Fruit fly (Drosophila melanogaster) whole organism, embryonic: Measurements from ENCODE around the gene CG6689.

Experiments
- BEAF-32 ChIP-seq: fragments of 200-800 bp; sonication (Bioruptor generic); optimal IDR thresholded peaks from 3 replicates; lab custom pipeline; 2017; ENCODE audit warnings: missing biosample characterization, missing genetic modification characterization, mild to moderate bottlenecking, moderate library complexity, missing genetic modification reagents
- Blimp-1 ChIP-seq: fragments of 200-800 bp; sonication (Bioruptor generic); optimal IDR thresholded peaks from 3 replicates; lab custom pipeline; 2018; ENCODE audit warnings: missing biosample characterization, missing genetic modification characterization, mild to moderate bottlenecking, moderate library complexity, missing genetic modification reagents
- CG10274 ChIP-seq: fragments of 200-800 bp; sonication (Bioruptor generic); optimal IDR thresholded peaks from 3 replicates; lab custom pipeline; 2017; ENCODE audit warnings: missing biosample characterization, mild to moderate bottlenecking, missing genetic modification characterization
- CG10543 ChIP-seq: fragments of 200-800 bp; sonication (Bioruptor generic); optimal IDR thresholded peaks from 3 replicates; lab custom pipeline; 2017; ENCODE audit warnings: missing biosample characterization, mild to moderate bottlenecking, missing genetic modification characterization, moderate library complexity
- CG10565 ChIP-seq: fragments of 200-800 bp; sonication (Bioruptor generic); optimal IDR thresholded peaks from 3 replicates; lab custom pipeline; 2016; ENCODE audit warnings: missing biosample characterization, mild to moderate bottlenecking, missing genetic modification characterization
- CG11085 ChIP-seq: fragments of 200-800 bp; sonication (Bioruptor generic); IDR thresholded peaks from 2 replicates; pipeline ENCODE4 v1.3.6; 2022; ENCODE audit warnings: missing biosample characterization, missing genetic modification characterization
- CG11696 ChIP-seq: fragments of 200-800 bp; sonication (Bioruptor generic); IDR thresholded peaks from 2 replicates; pipeline ENCODE4 v1.3.6; 2022; ENCODE audit warnings: missing biosample characterization, missing genetic modification characterization
- CG17829 ChIP-seq: fragments of 200-800 bp; optimal IDR thresholded peaks from 2 replicates; lab custom pipeline; 2019; ENCODE audit warnings: missing biosample characterization, mild to moderate bottlenecking, missing genetic modification characterization, moderate library complexity
- CG18476 ChIP-seq: fragments of 200-800 bp; sonication (Bioruptor generic); optimal IDR thresholded peaks from 2 replicates; lab custom pipeline; 2016; ENCODE audit warnings: missing biosample characterization, mild to moderate bottlenecking, missing genetic modification characterization
- CG2202 ChIP-seq: fragments of 200-800 bp; sonication (Bioruptor generic); optimal IDR thresholded peaks from 2 replicates; lab custom pipeline; 2018; ENCODE audit warnings: missing biosample characterization, mild to moderate bottlenecking, missing genetic modification characterization
- CG3407 ChIP-seq: fragments of 200-800 bp; sonication (Bioruptor generic); optimal IDR thresholded peaks from 2 replicates; lab custom pipeline; 2018; ENCODE audit warnings: missing biosample characterization, mild to moderate bottlenecking, missing genetic modification characterization
- CG4820 ChIP-seq: fragments of 200-800 bp; sonication (Bioruptor generic); optimal IDR thresholded peaks from 3 replicates; lab custom pipeline; 2016; ENCODE audit warnings: missing biosample characterization, missing genetic modification characterization
- CG8765 ChIP-seq: fragments of 200-800 bp; sonication (Bioruptor generic); IDR thresholded peaks from 2 replicates; pipeline ENCODE4 v1.3.6; 2022; ENCODE audit warnings: missing biosample characterization, missing genetic modification characterization
- CHES-1-like ChIP-seq: fragments of 200-800 bp; sonication (Bioruptor generic); optimal IDR thresholded peaks from 2 replicates; lab custom pipeline; 2016; ENCODE audit warnings: missing biosample characterization, missing genetic modification characterization
- CkIIα-i1 ChIP-seq: fragments of 200-800 bp; sonication (Bioruptor generic); IDR thresholded peaks from 2 replicates; pipeline ENCODE4 v1.3.6; 2022; ENCODE audit warnings: missing biosample characterization, missing genetic modification characterization
- Gsc ChIP-seq: fragments of 200-800 bp; sonication (Bioruptor generic); IDR thresholded peaks from 2 replicates; pipeline ENCODE4 v1.3.6; 2022; ENCODE audit warnings: missing biosample characterization, missing genetic modification characterization
- HLH3B ChIP-seq: fragments of 200-800 bp; sonication (Bioruptor generic); IDR thresholded peaks from 2 replicates; pipeline ENCODE4 v1.3.6; 2022; ENCODE audit warnings: missing biosample characterization, missing genetic modification characterization
- Hand ChIP-seq: fragments of 200-800 bp; sonication (Bioruptor generic); optimal IDR thresholded peaks from 2 replicates; lab custom pipeline; 2017; ENCODE audit warnings: mild to moderate bottlenecking, missing biosample characterization, missing genetic modification reagents, missing genetic modification characterization
- HmgD ChIP-seq: fragments of 200-800 bp; sonication (Bioruptor generic); optimal IDR thresholded peaks from 3 replicates; lab custom pipeline; 2016; ENCODE audit warnings: missing biosample characterization, missing genetic modification characterization
- HmgZ ChIP-seq: fragments of 200-800 bp; sonication (Bioruptor generic); optimal IDR thresholded peaks from 2 replicates; lab custom pipeline; 2018; ENCODE audit warnings: missing biosample characterization, mild to moderate bottlenecking, missing genetic modification characterization
- Hr3 ChIP-seq: fragments of 200-800 bp; sonication (Bioruptor generic); optimal IDR thresholded peaks from 3 replicates; lab custom pipeline; 2016; ENCODE audit warnings: missing biosample characterization, missing genetic modification characterization
- Jarid2 ChIP-seq: fragments of 200-800 bp; sonication (Bioruptor generic); optimal IDR thresholded peaks from 3 replicates; lab custom pipeline; 2017; ENCODE audit warnings: mild to moderate bottlenecking, missing biosample characterization, missing genetic modification reagents, missing genetic modification characterization
- Mad ChIP-seq: fragments of 200-800 bp; sonication (Bioruptor generic); optimal IDR thresholded peaks from 2 replicates; lab custom pipeline; 2016; ENCODE audit warnings: missing biosample characterization, missing genetic modification characterization
- Nf-YB ChIP-seq: fragments of 200-800 bp; sonication (Bioruptor generic); optimal IDR thresholded peaks from 3 replicates; lab custom pipeline; 2019; ENCODE audit warnings: missing biosample characterization, mild to moderate bottlenecking, missing genetic modification characterization, moderate library complexity
- Sry-β ChIP-seq: fragments of 200-800 bp; sonication (Bioruptor generic); optimal IDR thresholded peaks from 2 replicates; lab custom pipeline; 2018; ENCODE audit warnings: missing biosample characterization, mild to moderate bottlenecking, missing genetic modification characterization, moderate library complexity
- TFAM ChIP-seq: fragments of 200-800 bp; sonication (Bioruptor generic); optimal IDR thresholded peaks from 2 replicates; lab custom pipeline; 2017; ENCODE audit warnings: missing biosample characterization, missing genetic modification characterization, inconsistent platforms
- ab ChIP-seq: fragments of 200-800 bp; sonication (Bioruptor generic); optimal IDR thresholded peaks from 2 replicates; lab custom pipeline; 2016; ENCODE audit warnings: missing biosample characterization, missing genetic modification characterization
- bab2 ChIP-seq: fragments of 200-800 bp; sonication (Bioruptor generic); optimal IDR thresholded peaks from 2 replicates; lab custom pipeline; 2016; ENCODE audit warnings: missing biosample characterization, missing genetic modification characterization
- bcd ChIP-seq: fragments of 200-800 bp; sonication (Bioruptor generic); optimal IDR thresholded peaks from 2 replicates; lab custom pipeline; 2017; ENCODE audit warnings: missing biosample characterization, mild to moderate bottlenecking, missing genetic modification characterization
- cad ChIP-seq: fragments of >200 bp; optimal IDR thresholded peaks from 2 replicates; lab custom pipeline; 2017; ENCODE audit warnings: missing biosample characterization, missing genetic modification characterization
- cg ChIP-seq: fragments of 200-800 bp; sonication (Bioruptor generic); optimal IDR thresholded peaks from 3 replicates; lab custom pipeline; 2019; ENCODE audit warnings: missing biosample characterization, mild to moderate bottlenecking, missing genetic modification characterization, moderate library complexity
- chinmo ChIP-seq: fragments of 200-800 bp; sonication (Bioruptor generic); IDR thresholded peaks from 4 replicates; pipeline ENCODE4 v1.3.6; 2022; ENCODE audit warnings: missing biosample characterization, missing genetic modification characterization; ENCODE audit not compliant: partially characterized antibody
- crp ChIP-seq, 2 experiments: fragments of 200-800 bp; sonication (Bioruptor generic); optimal IDR thresholded peaks; 2 replicates in 1 of 2; 3 replicates in 1 of 2; lab custom pipeline; 2017; ENCODE audit warnings: missing biosample characterization in 2 of 2, missing genetic modification characterization in 2 of 2, mild to moderate bottlenecking in 1 of 2, moderate library complexity in 1 of 2
- en ChIP-seq: fragments of 200-800 bp; sonication (Bioruptor generic); optimal IDR thresholded peaks from 2 replicates; lab custom pipeline; 2016; ENCODE audit warnings: missing biosample characterization, missing genetic modification characterization
- eve ChIP-seq, 2 experiments: fragments of >200 bp; optimal IDR thresholded peaks; 2 replicates each; lab custom pipeline; 2017; ENCODE audit warnings: missing biosample characterization in 2 of 2, missing genetic modification characterization in 2 of 2
- gcm ChIP-seq: fragments of 200-800 bp; sonication (Bioruptor generic); optimal IDR thresholded peaks from 2 replicates; lab custom pipeline; 2019; ENCODE audit warnings: missing biosample characterization, mild to moderate bottlenecking, missing genetic modification characterization, moderate library complexity
- grn ChIP-seq: fragments of 200-800 bp; sonication (Bioruptor generic); optimal IDR thresholded peaks from 3 replicates; lab custom pipeline; 2017; ENCODE audit warnings: missing biosample characterization, missing genetic modification characterization
- gsb-n ChIP-seq: fragments of 200-800 bp; sonication (Bioruptor generic); optimal IDR thresholded peaks from 3 replicates; lab custom pipeline; 2018; ENCODE audit warnings: missing biosample characterization, mild to moderate bottlenecking, missing genetic modification characterization
- inv ChIP-seq: fragments of 200-800 bp; sonication (Bioruptor generic); IDR thresholded peaks from 2 replicates; pipeline ENCODE4 v1.3.6; 2022; ENCODE audit warnings: missing biosample characterization, missing genetic modification characterization; ENCODE audit not compliant: partially characterized antibody
- kni ChIP-seq: fragments of 200-800 bp; sonication (Bioruptor generic); optimal IDR thresholded peaks from 3 replicates; lab custom pipeline; 2017; ENCODE audit warnings: mild to moderate bottlenecking, missing biosample characterization, missing genetic modification reagents, missing genetic modification characterization
- lov ChIP-seq, 2 experiments: fragments of 200-800 bp in 1 of 2; fragments of >200 bp in 1 of 2; sonication (Bioruptor generic) in 1 of 2; IDR thresholded peaks in 1 of 2; optimal IDR thresholded peaks in 1 of 2; 2 replicates in 1 of 2; 3 replicates in 1 of 2; pipeline versions ENCODE4 v1.3.6 to Lab custom; 2017 to 2022; ENCODE audit warnings: missing biosample characterization in 1 of 2, missing genetic modification characterization in 1 of 2
- mirr ChIP-seq: fragments of 200-800 bp; sonication (Bioruptor generic); optimal IDR thresholded peaks from 3 replicates; lab custom pipeline; 2018; ENCODE audit warnings: missing biosample characterization, mild to moderate bottlenecking, missing genetic modification characterization
- pum ChIP-seq: fragments of 200-800 bp; sonication (Bioruptor generic); optimal IDR thresholded peaks from 2 replicates; lab custom pipeline; 2016; ENCODE audit warnings: missing biosample characterization, missing genetic modification characterization
- seq ChIP-seq: fragments of 200-800 bp; sonication (Bioruptor generic); IDR thresholded peaks from 2 replicates; pipeline ENCODE4 v1.3.6; 2022; ENCODE audit warnings: missing biosample characterization, missing genetic modification characterization
- so ChIP-seq: fragments of 200-800 bp; sonication (Bioruptor generic); IDR thresholded peaks from 3 replicates; pipeline ENCODE4 v1.3.6; 2022; ENCODE audit warnings: missing biosample characterization, missing genetic modification characterization
- tll ChIP-seq, 2 experiments: fragments of 200-800 bp in 1 of 2; fragments of >200 bp in 1 of 2; sonication (Bioruptor generic) in 1 of 2; optimal IDR thresholded peaks; 2 replicates each; lab custom pipeline; 2017 to 2019; ENCODE audit warnings: missing biosample characterization in 2 of 2, missing genetic modification characterization in 2 of 2, mild to moderate bottlenecking in 1 of 2, moderate library complexity in 1 of 2
- tna ChIP-seq: fragments of 200-800 bp; sonication (Bioruptor generic); IDR thresholded peaks from 2 replicates; pipeline ENCODE4 v1.3.6; 2022; ENCODE audit warnings: missing biosample characterization, missing genetic modification characterization; ENCODE audit not compliant: partially characterized antibody
- twi ChIP-seq: fragments of 200-800 bp; optimal IDR thresholded peaks from 2 replicates; lab custom pipeline; 2019; ENCODE audit warnings: missing biosample characterization, mild to moderate bottlenecking, missing genetic modification characterization, moderate library complexity
- zfh1 ChIP-seq: fragments of 200-800 bp; sonication (Bioruptor generic); IDR thresholded peaks from 3 replicates; pipeline ENCODE4 v1.3.6; 2022; ENCODE audit warnings: missing biosample characterization, missing genetic modification characterization

Gene CG6689

dm6 chr3R:11226496-11226895 is 6.6 kb upstream of the CG6689 start, which contains the start of gene CG17726 (continued):
- TF ChIP-seq CG17829 (tag; lab: Kevin White, UChicago): peak; percentile 98
- TF ChIP-seq HmgZ (tag; lab: Kevin White, UChicago): peak; percentile 97
- peak; percentile 98 for TF ChIP-seq zfh1 (GFP tag; lab: Robert Waterston, UW)
- peak; percentile 90 for TF ChIP-seq TFAM (GFP tag; lab: Kevin White, UChicago)
- peak; percentile 62 to 88 for TF ChIP-seq crp (GFP tag; optimal IDR thresholded peaks at IDR 0.05; lab: Kevin White, UChicago)
- no peak for TF ChIP-seq inv (GFP tag; lab: Robert Waterston, UW)
- TF ChIP-seq HLH3B (GFP tag; lab: Robert Waterston, UW): peak; percentile 99
- TF ChIP-seq tll (GFP tag; optimal IDR thresholded peaks at IDR 0.05; lab: Kevin White, UChicago): peak in 1 of 2 experiments; percentile 65
- no peak for TF ChIP-seq tna (GFP tag; lab: Robert Waterston, UW)
- peak; percentile 68 for TF ChIP-seq en (GFP tag; lab: Kevin White, UChicago)
- peak; percentile 89 for TF ChIP-seq CG11085 (GFP tag; lab: Robert Waterston, UW)
- no peak for TF ChIP-seq Jarid2 (GFP tag; lab: Kevin White, UChicago)
- peak; percentile 89 for TF ChIP-seq Nf-YB (GFP tag; lab: Kevin White, UChicago)
- peak; percentile 70 for TF ChIP-seq grn
- TF ChIP-seq pum (GFP tag; lab: Kevin White, UChicago): peak; percentile 88
- TF ChIP-seq mirr: peak; percentile 81
- peak; percentile 39 for TF ChIP-seq Sry-β (GFP tag; lab: Kevin White, UChicago)
- peak; percentile 86 for TF ChIP-seq Gsc
- TF ChIP-seq CG3407 (GFP tag; lab: Kevin White, UChicago): peak; percentile 94
- TF ChIP-seq chinmo: no peak
- TF ChIP-seq CG10565 (GFP tag; lab: Kevin White, UChicago): peak; percentile 62
- peak; percentile 96 for TF ChIP-seq CG18476 (GFP tag; lab: Kevin White, UChicago)
- no peak for TF ChIP-seq cad
- TF ChIP-seq kni (GFP tag; lab: Kevin White, UChicago): peak; percentile 76
- peak in 1 of 2 experiments; percentile 48 for TF ChIP-seq eve (GFP tag; optimal IDR thresholded peaks at IDR 0.05; lab: Kevin White, UChicago)
- TF ChIP-seq CG10274: peak; percentile 81
- peak; percentile 92 for TF ChIP-seq Hand (GFP tag; lab: Kevin White, UChicago)
- peak; percentile 96 for TF ChIP-seq twi
- TF ChIP-seq so (GFP tag; lab: Robert Waterston, UW): peak; percentile 99
- peak; percentile 85 for TF ChIP-seq CG10543 (GFP tag; lab: Kevin White, UChicago)
- TF ChIP-seq HmgD (GFP tag; lab: Kevin White, UChicago): peak; percentile 62
- TF ChIP-seq Hr3 (GFP tag; lab: Kevin White, UChicago): peak; percentile 97
- peak; percentile 98 for TF ChIP-seq gcm
- peak; percentile 16 for TF ChIP-seq BEAF-32 (GFP tag; lab: Kevin White, UChicago)
- peak; percentile 84 for TF ChIP-seq CHES-1-like
- peak; percentile 89 for TF ChIP-seq Mad (GFP tag; lab: Kevin White, UChicago)
- peak; percentile 97 for TF ChIP-seq seq (GFP tag; lab: Robert Waterston, UW)
- TF ChIP-seq CG4820: peak; percentile 94
- TF ChIP-seq gsb-n (tag; lab: Kevin White, UChicago): peak; percentile 99
- TF ChIP-seq CkIIα-i1: peak; percentile 68
- no peak for TF ChIP-seq cg (GFP tag; lab: Kevin White, UChicago)
- no peak for TF ChIP-seq lov (optimal IDR thresholded peaks at IDR 0.05; lab: Kevin White, UChicago)
- TF ChIP-seq lov (GFP tag; IDR thresholded peaks at IDR 0.05; lab: Robert Waterston, UW): peak; percentile 98
- peak; percentile 27 for TF ChIP-seq ab
- TF ChIP-seq bcd: peak; percentile 95
- peak; percentile 94 for TF ChIP-seq CG11696 (GFP tag; lab: Robert Waterston, UW)
- peak; percentile 94 for TF ChIP-seq Blimp-1 (GFP tag; lab: Kevin White, UChicago)
- TF ChIP-seq CG8765 (GFP tag; lab: Robert Waterston, UW): peak; percentile 97
- peak; percentile 95 for TF ChIP-seq CG2202 (tag; lab: Kevin White, UChicago)
- TF ChIP-seq bab2 (GFP tag; lab: Kevin White, UChicago): peak; percentile 93
